Fruit fly (Drosophila melanogaster): ENCODE data around the gene CG14989.

Gene CG14989

DNA sequence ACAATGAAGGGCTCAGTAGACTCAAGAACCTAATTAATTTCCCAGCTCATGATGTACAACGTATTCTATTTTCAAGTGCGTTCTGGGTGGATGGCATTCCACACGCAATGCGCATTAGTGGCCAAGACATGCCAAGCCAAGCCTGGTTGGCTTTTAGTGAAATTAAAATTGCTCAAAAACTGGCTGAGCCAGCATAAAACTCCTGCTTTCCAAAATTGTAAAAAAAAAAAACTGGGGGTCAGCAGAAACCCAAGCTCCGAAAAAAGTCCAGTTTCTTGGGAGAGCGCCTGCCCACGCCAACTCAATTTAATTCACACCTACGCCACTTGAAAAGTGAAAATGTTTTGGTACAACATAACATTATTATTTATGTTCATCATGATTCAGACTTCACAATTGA, 31.0 kb downstream of the CG14989 start:
- TF ChIP-seq CG15710 (tag; optimal IDR thresholded peaks at IDR 0.05) (no peak), CG34367 (tag; optimal IDR thresholded peaks at IDR 0.05) (no peak), CG10348 (GFP tag; IDR thresholded peaks at IDR 0.05) (no peak), rn (GFP tag; IDR thresholded peaks at IDR 0.05) (no peak)

- TF ChIP-seq CG32121 (GFP tag; IDR thresholded peaks at IDR 0.05): no peak
These were observed 32.4 kb downstream of the CG14989 start for dm6 chr3L:4119636-4120357.

DNA sequence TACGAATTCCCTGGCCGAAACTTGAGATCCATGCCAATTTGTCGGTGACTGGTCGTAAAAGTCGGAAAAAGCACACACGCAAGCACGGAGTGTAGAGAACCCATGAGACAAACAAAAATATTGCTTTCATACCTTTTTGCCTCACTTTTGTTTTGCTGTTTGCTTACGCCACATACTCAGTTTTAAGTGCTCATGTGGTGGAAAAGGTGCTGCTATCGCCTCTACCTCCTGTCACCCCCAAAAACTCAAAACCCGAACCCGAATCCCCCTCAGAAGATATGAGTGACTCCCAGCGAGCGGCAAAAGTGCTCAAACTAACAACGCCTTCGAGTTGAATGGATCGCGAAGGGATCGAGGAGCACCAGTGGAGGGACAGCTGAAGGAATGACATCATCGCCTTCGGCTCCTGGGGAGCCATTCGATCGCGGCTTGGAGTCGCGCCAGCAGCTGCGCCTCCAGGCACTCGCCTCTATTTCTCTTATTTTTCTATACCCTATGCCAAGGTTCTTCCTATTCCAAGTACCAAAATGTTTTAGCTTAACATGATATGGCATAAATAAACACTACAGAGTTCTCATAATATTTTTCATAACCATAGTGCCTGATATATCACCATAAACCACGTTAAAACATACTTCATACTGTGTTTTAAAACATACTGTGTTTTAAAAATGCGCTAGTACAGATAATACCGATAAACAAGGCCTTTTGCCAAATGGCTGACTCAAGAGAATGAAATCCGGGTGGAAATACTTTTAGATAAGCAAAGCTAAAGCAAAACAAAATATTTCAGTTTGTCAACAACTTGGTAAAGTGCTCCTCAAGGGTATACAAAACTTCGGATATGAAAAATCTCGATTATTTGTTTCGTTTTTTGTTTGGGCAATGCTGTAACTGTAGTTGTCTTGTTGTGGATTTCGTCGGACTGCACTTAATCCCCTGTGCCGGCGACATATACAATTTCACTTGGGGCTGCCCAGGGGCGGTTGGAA, 33.3 kb downstream of the CG14989 start:
- TF ChIP-seq CG10348 (GFP tag; IDR thresholded peaks at IDR 0.05): no peak
- TF ChIP-seq CG4496 (GFP tag; IDR thresholded peaks at IDR 0.05): 0 out of 3 replicates have a peak, but pooled peaks have one; percentile 18
- TF ChIP-seq CG17806 (tag; optimal IDR thresholded peaks at IDR 0.05): no peak

DNA sequence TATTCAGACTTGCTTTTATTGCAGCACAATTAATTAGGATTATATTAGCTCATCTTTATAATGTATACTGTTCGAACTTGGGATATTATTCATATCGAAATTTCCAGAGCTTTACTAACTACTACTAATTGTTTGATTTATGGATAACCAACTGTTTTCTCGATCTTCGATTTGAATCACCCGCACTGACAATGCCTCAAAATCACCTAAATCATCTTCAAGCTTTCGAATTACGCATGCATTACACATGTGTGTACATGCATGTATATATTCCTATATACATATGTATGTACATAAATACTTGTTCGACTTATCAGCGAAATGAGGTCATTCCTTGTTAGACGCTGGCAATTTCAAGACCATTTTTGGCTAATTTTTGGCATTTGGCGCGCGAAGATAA, 34.2 kb downstream of the CG14989 start:
- no peak for TF ChIP-seq D1 (tag; optimal IDR thresholded peaks at IDR 0.05)
- TF ChIP-seq CG32121 (GFP tag; IDR thresholded peaks at IDR 0.05): no peak
- no peak for TF ChIP-seq CG15710 (tag; optimal IDR thresholded peaks at IDR 0.05)
- TF ChIP-seq CG9948 (tag; optimal IDR thresholded peaks at IDR 0.05): no peak
- TF ChIP-seq Snoo (tag; optimal IDR thresholded peaks at IDR 0.05): no peak
- no peak for TF ChIP-seq CG10348 (GFP tag; IDR thresholded peaks at IDR 0.05)
- TF ChIP-seq CG34367 (tag; optimal IDR thresholded peaks at IDR 0.05): no peak
- no peak for TF ChIP-seq CG8301 (tag; optimal IDR thresholded peaks at IDR 0.05)
- no peak for TF ChIP-seq CG13204 (GFP tag; optimal IDR thresholded peaks at IDR 0.05)
- no peak for TF ChIP-seq Pif1B (GFP tag; optimal IDR thresholded peaks at IDR 0.05)
- no peak for TF ChIP-seq Ets98B (GFP tag; IDR thresholded peaks at IDR 0.05)
- TF ChIP-seq fd96Ca (GFP tag; IDR thresholded peaks at IDR 0.05): no peak
- TF ChIP-seq EcR (GFP tag; optimal IDR thresholded peaks at IDR 0.05): no peak
- no peak for TF ChIP-seq CG8159 (tag; optimal IDR thresholded peaks at IDR 0.05)
- no peak for TF ChIP-seq Pif1A (GFP tag; optimal IDR thresholded peaks at IDR 0.05)
- no peak for TF ChIP-seq CG17806 (tag; optimal IDR thresholded peaks at IDR 0.05)
- no peak for TF ChIP-seq rn (GFP tag; IDR thresholded peaks at IDR 0.05)
- no peak for TF ChIP-seq gl (tag; optimal IDR thresholded peaks at IDR 0.05)
- no peak for TF ChIP-seq CG4496 (GFP tag; IDR thresholded peaks at IDR 0.05)

DNA sequence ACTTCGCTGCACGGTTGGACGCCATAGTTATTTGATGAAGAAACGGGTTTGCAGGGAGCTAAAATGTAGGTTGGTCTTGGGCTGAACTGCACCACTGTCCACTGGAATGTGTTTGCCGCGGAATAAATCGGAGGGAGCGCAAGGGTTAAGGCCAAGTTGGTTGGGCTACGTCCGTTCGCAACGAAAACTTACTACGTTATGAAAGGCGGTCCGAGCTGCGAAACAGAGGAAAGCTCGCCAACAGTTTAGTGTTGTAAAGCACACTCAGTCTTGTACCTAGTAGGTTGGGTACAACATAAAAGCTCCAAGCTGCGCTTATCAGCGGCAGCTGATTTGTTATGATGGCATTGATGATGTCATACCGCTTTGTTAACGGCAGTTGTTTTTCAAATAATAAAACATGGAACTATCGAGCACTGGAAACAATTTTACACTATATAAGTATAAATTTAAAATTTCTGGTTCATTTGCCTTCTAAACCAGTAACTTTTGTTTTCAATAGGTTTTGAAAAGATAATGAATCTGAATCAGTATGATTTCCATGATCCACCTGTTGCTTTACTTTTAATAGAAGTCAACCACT, 34.9 kb downstream of the CG14989 start, which contains the start of gene Chd64:
Gene Chd64 (minus strand): TSS at position 204 of the 583 bp plus-strand sequence.
- TF ChIP-seq Ets98B (GFP tag; IDR thresholded peaks at IDR 0.05) (peak; percentile 45; the same call in 1 of the 2 replicates), gl (tag; optimal IDR thresholded peaks at IDR 0.05) (no peak), Snoo (tag; optimal IDR thresholded peaks at IDR 0.05) (peak; percentile 60), CG10348 (GFP tag; IDR thresholded peaks at IDR 0.05) (no peak), EcR (GFP tag; optimal IDR thresholded peaks at IDR 0.05) (peak; percentile 45), CG12605 (GFP tag; IDR thresholded peaks at IDR 0.05) (peak; percentile 37; the same call in 1 of the 2 replicates), CG4496 (GFP tag; IDR thresholded peaks at IDR 0.05) (peak; percentile 53; the same call in 1 of the 3 replicates), CG32121 (GFP tag; IDR thresholded peaks at IDR 0.05) (peak; percentile 27; the same call in 1 of the 2 replicates), CG17806 (tag; optimal IDR thresholded peaks at IDR 0.05) (no peak), CG9948 (tag; optimal IDR thresholded peaks at IDR 0.05) (no peak), CG13204 (GFP tag; optimal IDR thresholded peaks at IDR 0.05) (no peak), D1 (tag; optimal IDR thresholded peaks at IDR 0.05) (no peak), CG15710 (tag; optimal IDR thresholded peaks at IDR 0.05) (peak; percentile 3), Pif1A (GFP tag; optimal IDR thresholded peaks at IDR 0.05) (no peak), fd96Ca (GFP tag; IDR thresholded peaks at IDR 0.05) (peak; percentile 64; the same call in 1 of the 3 replicates), CG8301 (tag; optimal IDR thresholded peaks at IDR 0.05) (no peak)

- TF ChIP-seq CG17806 (tag; optimal IDR thresholded peaks at IDR 0.05) (no peak), Ets98B (GFP tag; IDR thresholded peaks at IDR 0.05) (no peak), CG10348 (GFP tag; IDR thresholded peaks at IDR 0.05) (no peak), CG32121 (GFP tag; IDR thresholded peaks at IDR 0.05) (no peak), Snoo (tag; optimal IDR thresholded peaks at IDR 0.05) (no peak), CG13204 (GFP tag; optimal IDR thresholded peaks at IDR 0.05) (no peak), rn (GFP tag; IDR thresholded peaks at IDR 0.05) (no peak), CG8301 (tag; optimal IDR thresholded peaks at IDR 0.05) (no peak), D1 (tag; optimal IDR thresholded peaks at IDR 0.05) (no peak), CG14655 (GFP tag; optimal IDR thresholded peaks at IDR 0.05) (no peak), CG34367 (tag; optimal IDR thresholded peaks at IDR 0.05) (no peak), gl (tag; optimal IDR thresholded peaks at IDR 0.05) (no peak), EcR (GFP tag; optimal IDR thresholded peaks at IDR 0.05) (no peak), CG4496 (GFP tag; IDR thresholded peaks at IDR 0.05) (no peak), CG15710 (tag; optimal IDR thresholded peaks at IDR 0.05) (no peak), fd96Ca (GFP tag; IDR thresholded peaks at IDR 0.05) (no peak), CG8159 (tag; optimal IDR thresholded peaks at IDR 0.05) (no peak), Pif1B (GFP tag; optimal IDR thresholded peaks at IDR 0.05) (no peak)
These were observed 38.3 kb downstream of the CG14989 start for dm6 chr3L:4125709-4126108.

All from whole organism, pupa.